Fruit fly (Drosophila melanogaster) whole organism, embryonic: Measurements from ENCODE around the gene CBP.

Experiments
- Asciz ChIP-seq: fragments of 200-800 bp; sonication (Bioruptor generic); optimal IDR thresholded peaks from 2 replicates; lab custom pipeline; 2017; ENCODE audit warnings: missing biosample characterization, mild to moderate bottlenecking, missing genetic modification characterization, missing genetic modification reagents
- CG10147 ChIP-seq: fragments of 200-800 bp; sonication (Bioruptor generic); optimal IDR thresholded peaks from 2 replicates; lab custom pipeline; 2019; ENCODE audit warnings: missing biosample characterization, mild to moderate bottlenecking, missing genetic modification characterization, moderate library complexity
- CG1024 ChIP-seq: fragments of 200-800 bp; sonication (Bioruptor generic); IDR thresholded peaks from 2 replicates; pipeline ENCODE4 v1.3.6; 2022; ENCODE audit warnings: missing biosample characterization, missing genetic modification characterization
- CG10565 ChIP-seq: fragments of 200-800 bp; sonication (Bioruptor generic); optimal IDR thresholded peaks from 3 replicates; lab custom pipeline; 2016; ENCODE audit warnings: missing biosample characterization, mild to moderate bottlenecking, missing genetic modification characterization
- CG11398 ChIP-seq: fragments of 200-800 bp; sonication (Bioruptor generic); optimal IDR thresholded peaks from 2 replicates; lab custom pipeline; 2016; ENCODE audit warnings: missing biosample characterization, missing genetic modification characterization
- CG12219 ChIP-seq: fragments of 200-800 bp; sonication (Bioruptor generic); optimal IDR thresholded peaks from 3 replicates; lab custom pipeline; 2018; ENCODE audit warnings: missing biosample characterization, mild to moderate bottlenecking, missing genetic modification characterization
- CG1233 ChIP-seq: fragments of 200-800 bp; sonication (Bioruptor generic); optimal IDR thresholded peaks from 4 replicates; lab custom pipeline; 2018; ENCODE audit warnings: missing biosample characterization, mild to moderate bottlenecking, missing genetic modification characterization
- CG14441 ChIP-seq: fragments of 200-800 bp; sonication (Bioruptor generic); IDR thresholded peaks from 2 replicates; pipeline ENCODE4 v1.3.6; 2022; ENCODE audit warnings: missing biosample characterization, missing genetic modification characterization
- CG14710 ChIP-seq: fragments of 200-800 bp; sonication (Bioruptor generic); optimal IDR thresholded peaks from 3 replicates; lab custom pipeline; 2019; ENCODE audit warnings: missing biosample characterization, mild to moderate bottlenecking, missing genetic modification characterization, moderate library complexity
- CG1603 ChIP-seq: fragments of 200-800 bp; sonication (Bioruptor generic); optimal IDR thresholded peaks from 2 replicates; lab custom pipeline; 2019; ENCODE audit warnings: missing biosample characterization, mild to moderate bottlenecking, missing genetic modification characterization, moderate library complexity
- CG17802 ChIP-seq: fragments of 200-800 bp; sonication (Bioruptor generic); optimal IDR thresholded peaks from 2 replicates; lab custom pipeline; 2018; ENCODE audit warnings: missing biosample characterization, mild to moderate bottlenecking, missing genetic modification characterization, moderate library complexity
- CG1792 ChIP-seq: fragments of 200-800 bp; sonication (Bioruptor generic); optimal IDR thresholded peaks from 2 replicates; lab custom pipeline; 2016; ENCODE audit warnings: missing biosample characterization, missing genetic modification characterization
- CG32767 ChIP-seq: fragments of 200-800 bp; sonication (Bioruptor generic); IDR thresholded peaks from 2 replicates; pipeline ENCODE4 v1.3.6; 2022; ENCODE audit warnings: missing biosample characterization, missing genetic modification characterization
- CG3838 ChIP-seq: fragments of 200-800 bp; sonication (Bioruptor generic); optimal IDR thresholded peaks from 3 replicates; lab custom pipeline; 2016; ENCODE audit warnings: missing biosample characterization, missing genetic modification characterization
- CG4328 ChIP-seq: fragments of 200-800 bp; sonication (Bioruptor generic); optimal IDR thresholded peaks from 3 replicates; lab custom pipeline; 2017; ENCODE audit warnings: missing biosample characterization, missing genetic modification reagents, missing genetic modification characterization
- CG6272 ChIP-seq: fragments of 200-800 bp; sonication (Bioruptor generic); IDR thresholded peaks from 2 replicates; pipeline ENCODE4 v1.3.6; 2022; ENCODE audit warnings: missing biosample characterization, missing genetic modification characterization
- CG6813 ChIP-seq: fragments of 200-800 bp; sonication (Bioruptor generic); optimal IDR thresholded peaks from 2 replicates; lab custom pipeline; 2017; ENCODE audit warnings: missing biosample characterization, missing genetic modification characterization, mild to moderate bottlenecking, moderate library complexity, missing genetic modification reagents
- CG7357 ChIP-seq: fragments of 200-800 bp; sonication (Bioruptor generic); IDR thresholded peaks from 3 replicates; pipeline ENCODE4 v1.3.6; 2022; ENCODE audit warnings: missing biosample characterization, missing genetic modification characterization
- CG8281 ChIP-seq: fragments of 200-800 bp; sonication (Bioruptor generic); optimal IDR thresholded peaks from 2 replicates; lab custom pipeline; 2018; ENCODE audit warnings: missing biosample characterization, mild to moderate bottlenecking, missing genetic modification characterization, moderate library complexity
- ERR ChIP-seq: fragments of 200-800 bp; sonication (Bioruptor generic); optimal IDR thresholded peaks from 2 replicates; lab custom pipeline; 2016; ENCODE audit warnings: missing biosample characterization, missing genetic modification characterization
- HHEX ChIP-seq: fragments of 200-800 bp; sonication (Bioruptor generic); optimal IDR thresholded peaks from 3 replicates; lab custom pipeline; 2017; ENCODE audit warnings: missing biosample characterization, mild to moderate bottlenecking, missing genetic modification characterization, missing genetic modification reagents
- HmgD ChIP-seq: fragments of 200-800 bp; sonication (Bioruptor generic); optimal IDR thresholded peaks from 3 replicates; lab custom pipeline; 2016; ENCODE audit warnings: missing biosample characterization, missing genetic modification characterization
- Jarid2 ChIP-seq: fragments of 200-800 bp; sonication (Bioruptor generic); optimal IDR thresholded peaks from 3 replicates; lab custom pipeline; 2017; ENCODE audit warnings: mild to moderate bottlenecking, missing biosample characterization, missing genetic modification reagents, missing genetic modification characterization
- Lim3 ChIP-seq: fragments of 200-800 bp; sonication (Bioruptor generic); IDR thresholded peaks from 2 replicates; pipeline ENCODE4 v1.3.6; 2022; ENCODE audit warnings: missing biosample characterization, missing genetic modification characterization
- MESR4 ChIP-seq: fragments of 200-800 bp; sonication (Bioruptor generic); optimal IDR thresholded peaks from 2 replicates; lab custom pipeline; 2018; ENCODE audit warnings: missing biosample characterization, mild to moderate bottlenecking, missing genetic modification characterization, moderate library complexity
- NfI ChIP-seq: fragments of 200-800 bp; sonication (Bioruptor generic); optimal IDR thresholded peaks from 3 replicates; lab custom pipeline; 2018; ENCODE audit warnings: missing biosample characterization, mild to moderate bottlenecking, missing genetic modification characterization, moderate library complexity
- Optix ChIP-seq: fragments of 200-800 bp; sonication (Bioruptor generic); IDR thresholded peaks from 3 replicates; pipeline ENCODE4 v1.3.6; 2022; ENCODE audit warnings: missing biosample characterization, missing genetic modification characterization
- Poxn ChIP-seq: fragments of 200-800 bp; sonication (Bioruptor generic); IDR thresholded peaks from 2 replicates; pipeline ENCODE4 v1.3.6; 2022; ENCODE audit warnings: missing biosample characterization, missing genetic modification characterization
- Side ChIP-seq: fragments of 200-800 bp; sonication (Bioruptor generic); optimal IDR thresholded peaks from 2 replicates; lab custom pipeline; 2016; ENCODE audit warnings: missing biosample characterization, missing genetic modification characterization
- Xrp1 ChIP-seq: fragments of 200-800 bp; sonication (Bioruptor generic); IDR thresholded peaks from 2 replicates; pipeline ENCODE4 v1.3.6; 2022; ENCODE audit warnings: missing biosample characterization, missing genetic modification characterization
- YL-1 ChIP-seq: fragments of 200-800 bp; sonication (Bioruptor generic); optimal IDR thresholded peaks from 3 replicates; lab custom pipeline; 2017; ENCODE audit warnings: missing biosample characterization, mild to moderate bottlenecking, missing genetic modification characterization
- ap ChIP-seq: fragments of 200-800 bp; sonication (Bioruptor generic); IDR thresholded peaks from 2 replicates; pipeline ENCODE4 v1.3.6; 2022; ENCODE audit warnings: missing biosample characterization, missing genetic modification characterization
- bigmax ChIP-seq: fragments of 200-800 bp; sonication (Bioruptor generic); optimal IDR thresholded peaks from 2 replicates; lab custom pipeline; 2018; ENCODE audit warnings: missing biosample characterization, mild to moderate bottlenecking, missing genetic modification characterization
- crc ChIP-seq: fragments of 200-800 bp; sonication (Bioruptor generic); optimal IDR thresholded peaks from 2 replicates; lab custom pipeline; 2016; ENCODE audit warnings: missing biosample characterization, missing genetic modification characterization
- ftz-f1 ChIP-seq: fragments of 200-800 bp; sonication (Bioruptor generic); optimal IDR thresholded peaks from 2 replicates; lab custom pipeline; 2016; ENCODE audit warnings: missing biosample characterization, missing genetic modification characterization
- fu2 ChIP-seq: fragments of 200-800 bp; sonication (Bioruptor generic); optimal IDR thresholded peaks from 2 replicates; lab custom pipeline; 2016; ENCODE audit warnings: missing biosample characterization, missing genetic modification characterization
- hkb ChIP-seq, 2 experiments: fragments of 200-800 bp in 1 of 2; fragments of >200 bp in 1 of 2; sonication (Bioruptor generic) in 1 of 2; IDR thresholded peaks in 1 of 2; optimal IDR thresholded peaks in 1 of 2; 2 replicates each; pipeline versions ENCODE4 v1.3.6 to Lab custom; 2017 to 2022; ENCODE audit warnings: missing biosample characterization in 1 of 2, missing genetic modification characterization in 1 of 2
- kah ChIP-seq: fragments of 200-800 bp; sonication (Bioruptor generic); optimal IDR thresholded peaks from 2 replicates; lab custom pipeline; 2018; ENCODE audit warnings: missing biosample characterization, mild to moderate bottlenecking, missing genetic modification characterization
- nau ChIP-seq: fragments of 200-800 bp; sonication (Bioruptor generic); optimal IDR thresholded peaks from 3 replicates; lab custom pipeline; 2017; ENCODE audit warnings: missing biosample characterization, mild to moderate bottlenecking, missing genetic modification characterization, missing genetic modification reagents
- nmo ChIP-seq: fragments of 200-800 bp; sonication (Bioruptor generic); optimal IDR thresholded peaks from 2 replicates; lab custom pipeline; 2018; ENCODE audit warnings: missing biosample characterization, mild to moderate bottlenecking, missing genetic modification characterization, moderate library complexity
- peb ChIP-seq: fragments of 200-800 bp; sonication (Bioruptor generic); IDR thresholded peaks from 2 replicates; pipeline ENCODE4 v1.3.6; 2022; ENCODE audit warnings: missing biosample characterization, missing genetic modification characterization
- phol ChIP-seq: fragments of 200-800 bp; sonication (Bioruptor generic); optimal IDR thresholded peaks from 3 replicates; lab custom pipeline; 2018; ENCODE audit warnings: missing biosample characterization, mild to moderate bottlenecking, missing genetic modification characterization, moderate library complexity
- ranshi ChIP-seq: fragments of 200-800 bp; sonication (Bioruptor generic); IDR thresholded peaks from 2 replicates; pipeline ENCODE4 v1.3.6; 2022; ENCODE audit warnings: missing biosample characterization, missing genetic modification characterization
- repo ChIP-seq: fragments of 200-800 bp; sonication (Bioruptor generic); optimal IDR thresholded peaks from 2 replicates; lab custom pipeline; 2016; ENCODE audit warnings: missing biosample characterization, missing genetic modification characterization
- sd ChIP-seq: fragments of 200-800 bp; sonication (Bioruptor generic); optimal IDR thresholded peaks from 3 replicates; lab custom pipeline; 2018; ENCODE audit warnings: missing biosample characterization, mild to moderate bottlenecking, missing genetic modification characterization, moderate library complexity
- sens ChIP-seq: fragments of 200-800 bp; sonication (Bioruptor generic); peaks from one replicate; lab custom pipeline; 2016; ENCODE audit warnings: missing biosample characterization, missing genetic modification characterization
- shn ChIP-seq: fragments of 200-800 bp; sonication (Bioruptor generic); optimal IDR thresholded peaks from 3 replicates; lab custom pipeline; 2016; ENCODE audit warnings: missing biosample characterization, missing genetic modification characterization
- unc-4 ChIP-seq: fragments of 200-800 bp; sonication (Bioruptor generic); IDR thresholded peaks from 2 replicates; pipeline ENCODE4 v1.3.6; 2022; ENCODE audit warnings: missing biosample characterization, missing genetic modification characterization; ENCODE audit not compliant: partially characterized antibody
- wor ChIP-seq: fragments of 200-800 bp; sonication (Bioruptor generic); IDR thresholded peaks from 2 replicates; pipeline ENCODE4 v1.3.6; 2022; ENCODE audit warnings: missing biosample characterization, missing genetic modification characterization

The CBP gene

dm6 chrX:7293133-7293873, 43.8 kb upstream of the CBP start (continued):
- TF ChIP-seq kah (GFP tag; lab: Kevin White, UChicago) (peak; percentile 46), CG12219 (peak; percentile 74), unc-4 (GFP tag; lab: Robert Waterston, UW) (no peak), CG6813 (GFP tag; lab: Kevin White, UChicago) (peak; percentile 68), nmo (GFP tag; lab: Kevin White, UChicago) (peak; percentile 88), HHEX (GFP tag; lab: Kevin White, UChicago) (peak; percentile 64), CG10565 (peak; percentile 73), ranshi (GFP tag; lab: Robert Waterston, UW) (peak; percentile 76), NfI (GFP tag; lab: Kevin White, UChicago) (peak; percentile 74), CG14441 (GFP tag; lab: Robert Waterston, UW) (peak; percentile 72), MESR4 (GFP tag; lab: Kevin White, UChicago) (no peak), Jarid2 (GFP tag; lab: Kevin White, UChicago) (no peak), bigmax (GFP tag; lab: Kevin White, UChicago) (no peak), CG17802 (peak; percentile 84), shn (peak; percentile 83), Asciz (GFP tag; lab: Kevin White, UChicago) (peak; percentile 64), CG8281 (tag; lab: Kevin White, UChicago) (peak; percentile 68), Side (GFP tag; lab: Kevin White, UChicago) (peak; percentile 75), CG4328 (GFP tag; lab: Kevin White, UChicago) (peak; percentile 52), Xrp1 (GFP tag; lab: Robert Waterston, UW) (peak; percentile 96), CG3838 (GFP tag; lab: Kevin White, UChicago) (peak; percentile 20), ERR (GFP tag; lab: Kevin White, UChicago) (peak; percentile 43), Optix (GFP tag; lab: Robert Waterston, UW) (peak; percentile 93), fu2 (GFP tag; lab: Kevin White, UChicago) (peak; percentile 18), CG1024 (peak; percentile 81), peb (peak; percentile 89), sens (GFP tag; lab: Kevin White, UChicago) (peak; percentile 98), ftz-f1 (GFP tag; lab: Kevin White, UChicago) (no peak), sd (no peak), CG10147 (GFP tag; lab: Kevin White, UChicago) (peak; percentile 51), nau (GFP tag; lab: Kevin White, UChicago) (peak; percentile 65), phol (tag; lab: Kevin White, UChicago) (peak; percentile 88), hkb (optimal IDR thresholded peaks at IDR 0.05; lab: Kevin White, UChicago) (no peak), hkb (GFP tag; IDR thresholded peaks at IDR 0.05; lab: Robert Waterston, UW) (peak; percentile 76), CG1233 (GFP tag; lab: Kevin White, UChicago) (peak; percentile 69), CG11398 (peak; percentile 62), repo (GFP tag; lab: Kevin White, UChicago) (peak; percentile 83), CG7357 (GFP tag; lab: Robert Waterston, UW) (peak; percentile 72), CG1603 (tag; lab: Kevin White, UChicago) (peak; percentile 97), Lim3 (GFP tag; lab: Robert Waterston, UW) (peak; percentile 54), CG6272 (GFP tag; lab: Robert Waterston, UW) (peak; percentile 85), CG1792 (peak; percentile 80), Poxn (no peak), CG32767 (GFP tag; lab: Robert Waterston, UW) (peak; percentile 76), YL-1 (GFP tag; lab: Kevin White, UChicago) (peak; percentile 6), HmgD (GFP tag; lab: Kevin White, UChicago) (peak; percentile 29), crc (GFP tag; lab: Kevin White, UChicago) (peak; percentile 73), wor (GFP tag; lab: Robert Waterston, UW) (peak; percentile 85), CG14710 (tag; lab: Kevin White, UChicago) (peak; percentile 87), ap (GFP tag; lab: Robert Waterston, UW) (peak; percentile 84)
